Worm (Caenorhabditis elegans): ENCODE data around the gene F33G12.3.
A peak's percentile ranks its signal among the peaks of the same experiment; 100 is the strongest.

F33G12.3 gene

ce11 chrII:5057315-5057714 is 23.5 kb upstream of the F33G12.3 start (continued):
- TF ChIP-seq unc-130 (tag; optimal IDR thresholded peaks at IDR 0.05) = peak; percentile 38
- peak; percentile 70 for TF ChIP-seq nhr-47 (tag; optimal IDR thresholded peaks at IDR 0.05)
- peak; percentile 32 for TF ChIP-seq zip-4 (GFP tag; optimal IDR thresholded peaks at IDR 0.05)
- peak; percentile 98 for TF ChIP-seq snpc-4 (tag; optimal IDR thresholded peaks at IDR 0.05)
- TF ChIP-seq unc-98 (GFP tag; IDR thresholded peaks at IDR 0.05) = no peak
- TF ChIP-seq nhr-76 (tag; optimal IDR thresholded peaks at IDR 0.05) = no peak
- TF ChIP-seq mdl-1 (tag; optimal IDR thresholded peaks at IDR 0.05) = peak in 1 of 2 experiments; percentile 60
- no peak for TF ChIP-seq fkh-8 (tag; optimal IDR thresholded peaks at IDR 0.05)
- TF ChIP-seq fkh-4 (tag; optimal IDR thresholded peaks at IDR 0.05; ENCODE audit: borderline replicate concordance) = no peak
- TF ChIP-seq fos-1 (tag; optimal IDR thresholded peaks at IDR 0.05) = peak; percentile 29
- TF ChIP-seq nhr-20 (tag; optimal IDR thresholded peaks at IDR 0.05) = peak; percentile 76
- TF ChIP-seq ceh-8 (GFP tag; optimal IDR thresholded peaks at IDR 0.05) = no peak
- no peak for TF ChIP-seq ceh-88 (GFP tag; IDR thresholded peaks at IDR 0.05)
- TF ChIP-seq blmp-1 (tag; optimal IDR thresholded peaks at IDR 0.05) = no peak
- TF ChIP-seq nhr-237 (tag; optimal IDR thresholded peaks at IDR 0.05) = no peak
- peak; percentile 53 for TF ChIP-seq lin-14 (GFP tag; optimal IDR thresholded peaks at IDR 0.05)
- TF ChIP-seq rnt-1 (tag; optimal IDR thresholded peaks at IDR 0.05) = peak; percentile 85
- TF ChIP-seq jun-1 (tag; optimal IDR thresholded peaks at IDR 0.05) = no peak
- no peak for TF ChIP-seq lin-15B (tag; optimal IDR thresholded peaks at IDR 0.05)
- peak in 1 of 6 experiments; percentile 59 for TF ChIP-seq elt-3 (tag; optimal IDR thresholded peaks at IDR 0.05)
- peak; percentile 53 to 77 for TF ChIP-seq lin-35 (GFP tag; optimal IDR thresholded peaks at IDR 0.05)
- peak; percentile 52 for TF ChIP-seq dsc-1 (tag; optimal IDR thresholded peaks at IDR 0.05)

- TF ChIP-seq unc-130 (tag; optimal IDR thresholded peaks at IDR 0.05) = no peak
- TF ChIP-seq dsc-1 (tag; optimal IDR thresholded peaks at IDR 0.05) = peak; percentile 0
- TF ChIP-seq ceh-88 (GFP tag; IDR thresholded peaks at IDR 0.05) = no peak
- no peak for TF ChIP-seq lin-14 (GFP tag; optimal IDR thresholded peaks at IDR 0.05)
- TF ChIP-seq efl-1 (optimal IDR thresholded peaks at IDR 0.05) = no peak
- peak in 1 of 2 experiments; percentile 92 for TF ChIP-seq efl-1 (GFP tag; optimal IDR thresholded peaks at IDR 0.05 in 1 of 2)
- no peak for TF ChIP-seq lin-15B (tag; optimal IDR thresholded peaks at IDR 0.05)
- TF ChIP-seq C34B4.2 (tag; optimal IDR thresholded peaks at IDR 0.05) = no peak
- TF ChIP-seq zip-4 (GFP tag; optimal IDR thresholded peaks at IDR 0.05) = no peak
- peak in 1 of 2 experiments; percentile 2 for TF ChIP-seq lsy-2 (tag; optimal IDR thresholded peaks at IDR 0.05)
- TF ChIP-seq nhr-77 (tag; optimal IDR thresholded peaks at IDR 0.05) = peak; percentile 7
- peak; percentile 47 for TF ChIP-seq nhr-85 (tag)
- TF ChIP-seq mef-2 (tag; optimal IDR thresholded peaks at IDR 0.05) = no peak
Observed at ce11 chrII:5056254-5056653, 22.4 kb upstream of the F33G12.3 start.

- TF ChIP-seq ztf-11 (tag; optimal IDR thresholded peaks at IDR 0.05) (peak in 1 of 2 experiments; percentile 78), grh-1 (GFP tag; IDR thresholded peaks at IDR 0.05) (peak; percentile 92), unc-98 (GFP tag; IDR thresholded peaks at IDR 0.05) (no peak), isw-1 (GFP tag; IDR thresholded peaks at IDR 0.05) (peak; percentile 93), hlh-17 (GFP tag; optimal IDR thresholded peaks at IDR 0.05; ENCODE audit: borderline replicate concordance) (no peak), nhr-84 (tag; optimal IDR thresholded peaks at IDR 0.05) (no peak), vab-15 (tag; optimal IDR thresholded peaks at IDR 0.05) (peak; percentile 90), nhr-237 (tag; optimal IDR thresholded peaks at IDR 0.05) (peak; percentile 77), dsc-1 (tag; optimal IDR thresholded peaks at IDR 0.05) (peak; percentile 89), C34B4.2 (tag; optimal IDR thresholded peaks at IDR 0.05) (no peak), alr-1 (tag; optimal IDR thresholded peaks at IDR 0.05; ENCODE audit: borderline replicate concordance) (no peak), tbx-2 (tag; optimal IDR thresholded peaks at IDR 0.05) (peak; percentile 92), zip-4 (GFP tag; optimal IDR thresholded peaks at IDR 0.05) (peak; percentile 78), nhr-20 (tag; optimal IDR thresholded peaks at IDR 0.05) (peak; percentile 97), pqm-1 (tag; optimal IDR thresholded peaks at IDR 0.05) (no peak), aly-2 (tag; optimal IDR thresholded peaks at IDR 0.05) (peak; percentile 69), lin-39 (tag; optimal IDR thresholded peaks at IDR 0.05) (peak; percentile 82), ceh-90 (tag; optimal IDR thresholded peaks at IDR 0.05) (no peak), tlp-1 (tag; optimal IDR thresholded peaks at IDR 0.05) (no peak), nhr-19 (GFP tag; conservative IDR thresholded peaks at IDR 0.05) (peak; percentile 93), xbp-1 (tag; optimal IDR thresholded peaks at IDR 0.05) (peak; percentile 93), nhr-90 (tag; optimal IDR thresholded peaks at IDR 0.05; ENCODE audit: poor library complexity) (peak; percentile 92), lin-13 (GFP tag; optimal IDR thresholded peaks at IDR 0.05) (peak; percentile 93), ceh-82 (tag; optimal IDR thresholded peaks at IDR 0.05) (peak; percentile 89 to 97 (median 94)), nhr-77 (tag; optimal IDR thresholded peaks at IDR 0.05) (peak; percentile 95), sptf-1 (tag; optimal IDR thresholded peaks at IDR 0.05) (no peak)
Observed at ce11 chrII:5055129-5055666, 21.4 kb upstream of the F33G12.3 start, which contains the start of the genes ify-1 and rpl-22. TSS of gene ify-1 (minus strand) at chrII:5055179. TSS of gene rpl-22 (plus strand) at chrII:5055616.

Measured in whole organism, L1 larva.